Worm (Caenorhabditis elegans) whole organism, L3 larva: Measurements from ENCODE around the gene npr-10.

ENCODE experiments used
- ama-1 ChIP-seq: fragments of 150-350 bp; optimal IDR thresholded peaks from 2 replicates; lab custom pipeline; 2018
- daf-12 ChIP-seq: fragments of 150-350 bp; optimal IDR thresholded peaks from 2 replicates; lab custom pipeline; 2014; ENCODE audit warnings: missing biosample characterization, missing genetic modification reagents, missing genetic modification characterization
- elt-1 ChIP-seq: fragments of 150-350 bp; optimal IDR thresholded peaks from 2 replicates; lab custom pipeline; 2014; ENCODE audit warnings: missing biosample characterization, missing genetic modification characterization
- nhr-237 ChIP-seq: fragments of 150-350 bp; optimal IDR thresholded peaks from 2 replicates; lab custom pipeline; 2014; ENCODE audit warnings: missing biosample characterization, missing genetic modification characterization
- nhr-28 ChIP-seq: fragments of 150-350 bp; optimal IDR thresholded peaks from 2 replicates; lab custom pipeline; 2014; ENCODE audit warnings: missing biosample characterization, missing genetic modification characterization

DNA sequence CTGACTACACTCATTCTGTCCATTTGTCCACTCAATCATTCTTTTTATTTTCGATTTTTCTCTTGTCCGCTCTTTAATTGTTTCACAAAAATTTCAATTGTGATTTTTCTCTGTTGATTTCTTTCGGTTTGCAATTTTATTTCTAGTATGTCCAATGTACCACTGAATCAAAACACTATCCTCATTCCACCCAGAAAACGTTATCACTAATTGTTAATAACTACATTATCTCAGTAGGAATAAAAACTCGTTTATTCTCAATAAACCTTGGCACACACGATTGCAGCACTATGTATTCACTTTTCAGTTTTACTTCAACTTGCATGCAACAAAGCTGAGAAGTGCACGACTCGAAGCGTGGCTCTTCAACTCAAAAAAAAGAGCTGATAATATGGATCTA is 18.9 kb upstream of the npr-10 start, which contains the start of gene K03A11.1:
- no peak for TF ChIP-seq daf-12 (tag; lab: Kevin White, UChicago)
- TF ChIP-seq nhr-28 = no peak
- TF ChIP-seq nhr-237 (tag; lab: Kevin White, UChicago) = no peak
- no peak for TF ChIP-seq ama-1
- TF ChIP-seq elt-1 = no peak
